Worm (Caenorhabditis elegans) whole organism, early embryonic: ENCODE measurements around the gene T28F12.1.

Experiments used
- B0310.2 ChIP-seq: sonication (generic microtip); optimal IDR thresholded peaks from 2 replicates; lab custom pipeline; 2016; ENCODE audit warnings: mild to moderate bottlenecking, missing genetic modification characterization, missing compliant biosample characterization
- F13C5.2 ChIP-seq: sonication (generic microtip); optimal IDR thresholded peaks from 2 replicates; lab custom pipeline; 2017; ENCODE audit warnings: mild to moderate bottlenecking, missing genetic modification characterization, inconsistent platforms, missing compliant biosample characterization
- ama-1 ChIP-seq: fragments of 150-350 bp; optimal IDR thresholded peaks from 2 replicates; lab custom pipeline; 2014
- ceh-36 ChIP-seq: sonication (generic microtip); optimal IDR thresholded peaks from 2 replicates; lab custom pipeline; 2016; ENCODE audit warnings: missing genetic modification characterization, inconsistent platforms, missing compliant biosample characterization
- flt-1 ChIP-seq: fragments of 200-800 bp; sonication (Bioruptor generic); IDR thresholded peaks from 2 replicates; pipeline ENCODE4 v1.3.6; 2022; ENCODE audit warnings: missing genetic modification characterization, missing compliant biosample characterization
- hmbx-1 ChIP-seq: sonication (generic microtip); optimal IDR thresholded peaks from 2 replicates; lab custom pipeline; 2016; ENCODE audit warnings: mild to moderate bottlenecking, missing genetic modification characterization, missing compliant biosample characterization
- hnd-1 ChIP-seq: sonication (generic microtip); optimal IDR thresholded peaks from 2 replicates; lab custom pipeline; 2016; ENCODE audit warnings: missing genetic modification characterization, missing compliant biosample characterization
- pes-1 ChIP-seq: fragments of 200-800 bp; sonication (Bioruptor generic); IDR thresholded peaks from 2 replicates; pipeline ENCODE4 v1.3.6; 2022; ENCODE audit warnings: missing genetic modification reagents, missing genetic modification characterization, missing compliant biosample characterization
- scrt-1 ChIP-seq: fragments of 200-800 bp; sonication (Bioruptor generic); IDR thresholded peaks from 2 replicates; pipeline ENCODE4 v1.3.6; 2022; ENCODE audit warnings: missing genetic modification characterization, missing compliant biosample characterization
- sea-1 ChIP-seq: fragments of 200-800 bp; sonication (Bioruptor generic); conservative IDR thresholded peaks from 2 replicates; pipeline ENCODE4 v1.3.6; 2022; ENCODE audit warnings: missing genetic modification characterization, missing compliant biosample characterization
- tbx-11 ChIP-seq: fragments of 200-800 bp; sonication (Bioruptor generic); IDR thresholded peaks from 2 replicates; pipeline ENCODE4 v1.3.6; 2022; ENCODE audit warnings: missing genetic modification characterization, missing compliant biosample characterization
- tra-4 ChIP-seq: sonication (generic microtip); optimal IDR thresholded peaks from 2 replicates; lab custom pipeline; 2017; ENCODE audit warnings: missing genetic modification characterization, missing compliant biosample characterization

- TF ChIP-seq ama-1 (lab: Kevin White, UChicago), result no peak
- no peak for TF ChIP-seq hmbx-1 (tag; lab: Kevin White, UChicago)
- TF ChIP-seq F13C5.2 (tag; lab: Kevin White, UChicago), result no peak
- TF ChIP-seq tbx-11 (GFP tag; lab: Robert Waterston, UW), result no peak
- TF ChIP-seq pes-1, result no peak
- TF ChIP-seq B0310.2 (tag; lab: Kevin White, UChicago), result no peak
- no peak for TF ChIP-seq flt-1
- TF ChIP-seq scrt-1, result no peak
- no peak for TF ChIP-seq sea-1
- TF ChIP-seq ceh-36 (tag; lab: Kevin White, UChicago), result no peak
- no peak for TF ChIP-seq tra-4 (tag; lab: Kevin White, UChicago)
- no peak for TF ChIP-seq hnd-1 (tag; lab: Kevin White, UChicago)
Measured at ce11 chrV:4504445-4504844, 8.4 kb upstream of the T28F12.1 start.
